Worm (Caenorhabditis elegans): Measurements from ENCODE around the gene str-99.

str-99 gene

DNA sequence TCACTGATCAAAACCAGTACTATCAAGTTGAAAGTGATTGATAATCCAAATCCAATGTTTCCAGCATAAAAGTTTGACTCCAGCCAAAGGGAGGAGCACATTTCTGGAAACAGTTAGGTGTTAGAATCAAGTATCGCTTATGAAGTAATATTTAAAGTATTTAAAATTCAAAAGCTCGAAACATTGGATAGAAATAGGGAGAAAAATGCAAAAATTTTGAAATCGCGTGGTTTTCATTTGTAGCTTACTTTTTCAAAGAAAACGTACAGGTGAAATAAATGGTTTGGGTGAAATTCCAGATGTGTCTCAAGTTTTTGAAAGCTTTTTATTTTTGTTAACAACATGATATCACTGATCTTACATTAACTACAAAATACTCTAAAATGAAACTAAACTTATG, 10.7 kb upstream of the str-99 start, which contains the start of gene str-111:
Gene str-111, minus strand, starts transcription at position 101 of the 400 bp plus-strand sequence.
- TF ChIP-seq ccch-3 (GFP tag; optimal IDR thresholded peaks at IDR 0.05) (no peak), egrh-3 (GFP tag; IDR thresholded peaks at IDR 0.05) (no peak), ZK185.1 (tag; optimal IDR thresholded peaks at IDR 0.05; ENCODE audit: poor library complexity, severe bottlenecking) (no peak), C17E4.6 (GFP tag; IDR thresholded peaks at IDR 0.05) (no peak), unc-62 (GFP tag; optimal IDR thresholded peaks at IDR 0.05) (no peak), dpl-1 (GFP tag; optimal IDR thresholded peaks at IDR 0.05) (no peak), aptf-3 (GFP tag; IDR thresholded peaks at IDR 0.05) (no peak), snpc-1.3 (tag; optimal IDR thresholded peaks at IDR 0.05; ENCODE audit: insufficient read depth) (no peak), madf-3 (GFP tag; IDR thresholded peaks at IDR 0.05) (no peak)

DNA sequence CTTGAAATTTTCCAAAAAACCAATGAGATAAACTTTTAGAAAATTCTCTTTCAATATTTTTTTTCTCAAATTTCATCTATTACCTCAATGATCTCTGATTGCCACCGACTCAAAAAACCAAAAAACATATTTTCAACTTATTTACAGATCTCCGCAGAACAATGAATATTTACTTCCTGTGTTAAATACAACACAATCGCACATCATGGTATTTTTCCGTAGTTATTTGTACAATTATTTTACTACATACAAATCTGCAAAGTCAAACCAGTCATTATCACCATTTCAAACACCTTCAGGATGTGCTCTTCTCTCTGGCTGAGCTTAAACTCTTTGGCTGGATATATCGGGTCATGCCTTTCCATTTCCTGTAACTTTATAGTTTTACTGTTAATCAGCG, 7.6 kb upstream of the str-99 start, which contains the start of gene str-108:
Gene str-108, plus strand, starts transcription at position 301 of the 400 bp plus-strand sequence.
- TF ChIP-seq sdz-38 (tag; optimal IDR thresholded peaks at IDR 0.05) (no peak), sea-2 (GFP tag; IDR thresholded peaks at IDR 0.05) (no peak), mcd-1 (GFP tag; IDR thresholded peaks at IDR 0.05) (no peak), ccch-3 (GFP tag; optimal IDR thresholded peaks at IDR 0.05) (no peak), ztf-18 (tag; optimal IDR thresholded peaks at IDR 0.05) (no peak), ets-4 (GFP tag; optimal IDR thresholded peaks at IDR 0.05) (no peak), mxl-1 (tag; optimal IDR thresholded peaks at IDR 0.05) (no peak), lin-35 (GFP tag; optimal IDR thresholded peaks at IDR 0.05) (no peak), ZK185.1 (tag; optimal IDR thresholded peaks at IDR 0.05; ENCODE audit: poor library complexity, severe bottlenecking) (no peak), cebp-2 (GFP tag; IDR thresholded peaks at IDR 0.05) (no peak), F57C9.4 (tag; optimal IDR thresholded peaks at IDR 0.05) (no peak), Y53G8AR.9 (GFP tag; conservative IDR thresholded peaks at IDR 0.05) (no peak), ztf-25 (GFP tag; IDR thresholded peaks at IDR 0.05) (no peak), ceh-40 (GFP tag; IDR thresholded peaks at IDR 0.05) (no peak), B0261.1 (tag; optimal IDR thresholded peaks at IDR 0.05) (no peak), ceh-58 (GFP tag; IDR thresholded peaks at IDR 0.05) (no peak), Y95B8A.8 (GFP tag; IDR thresholded peaks at IDR 0.05) (no peak)

DNA sequence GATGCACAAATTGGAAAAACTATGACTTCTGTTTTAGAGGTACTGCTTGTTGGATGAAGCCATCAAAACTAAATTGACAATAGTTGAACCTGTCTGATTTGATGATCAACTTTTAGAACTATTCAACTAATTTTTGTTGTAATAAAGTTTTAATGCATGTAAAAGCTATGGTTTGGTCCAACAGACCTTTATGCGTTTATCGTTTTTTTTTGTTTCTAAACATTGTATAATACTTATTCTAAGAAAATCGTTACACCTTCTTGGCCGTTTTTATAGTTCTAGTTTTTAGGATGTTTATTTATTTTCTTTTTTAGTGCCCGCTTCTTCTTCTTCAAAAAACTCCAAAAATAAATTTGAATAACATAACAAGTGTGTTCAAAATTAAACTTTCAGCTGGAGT, 5.4 kb upstream of the str-99 start, which contains the start of gene F10A3.12:
Gene F10A3.12, plus strand, starts transcription at position 301 of the 400 bp plus-strand sequence.
- no peak for TF ChIP-seq lsl-1 (GFP tag; optimal IDR thresholded peaks at IDR 0.05)
- no peak for TF ChIP-seq egl-44 (GFP tag; IDR thresholded peaks at IDR 0.05)
- no peak for TF ChIP-seq lin-26 (GFP tag; IDR thresholded peaks at IDR 0.05)
- no peak for TF ChIP-seq F52B5.7 (tag; optimal IDR thresholded peaks at IDR 0.05)
- no peak for TF ChIP-seq F37B4.10 (GFP tag; IDR thresholded peaks at IDR 0.05)
- TF ChIP-seq chd-7 (tag; optimal IDR thresholded peaks at IDR 0.05): no peak
- TF ChIP-seq hmg-1.2 (GFP tag; IDR thresholded peaks at IDR 0.05): no peak
- TF ChIP-seq sea-2 (GFP tag; IDR thresholded peaks at IDR 0.05): no peak
- no peak for TF ChIP-seq Y53G8AR.9 (GFP tag; conservative IDR thresholded peaks at IDR 0.05)
- TF ChIP-seq F23B12.7 (tag; optimal IDR thresholded peaks at IDR 0.05; ENCODE audit: insufficient read depth): no peak
- TF ChIP-seq athp-1 (tag; optimal IDR thresholded peaks at IDR 0.05): no peak
- TF ChIP-seq Y95B8A.8 (GFP tag; IDR thresholded peaks at IDR 0.05): no peak
- no peak for TF ChIP-seq ztf-18 (tag; optimal IDR thresholded peaks at IDR 0.05)
- TF ChIP-seq egrh-3 (GFP tag; IDR thresholded peaks at IDR 0.05): no peak

DNA sequence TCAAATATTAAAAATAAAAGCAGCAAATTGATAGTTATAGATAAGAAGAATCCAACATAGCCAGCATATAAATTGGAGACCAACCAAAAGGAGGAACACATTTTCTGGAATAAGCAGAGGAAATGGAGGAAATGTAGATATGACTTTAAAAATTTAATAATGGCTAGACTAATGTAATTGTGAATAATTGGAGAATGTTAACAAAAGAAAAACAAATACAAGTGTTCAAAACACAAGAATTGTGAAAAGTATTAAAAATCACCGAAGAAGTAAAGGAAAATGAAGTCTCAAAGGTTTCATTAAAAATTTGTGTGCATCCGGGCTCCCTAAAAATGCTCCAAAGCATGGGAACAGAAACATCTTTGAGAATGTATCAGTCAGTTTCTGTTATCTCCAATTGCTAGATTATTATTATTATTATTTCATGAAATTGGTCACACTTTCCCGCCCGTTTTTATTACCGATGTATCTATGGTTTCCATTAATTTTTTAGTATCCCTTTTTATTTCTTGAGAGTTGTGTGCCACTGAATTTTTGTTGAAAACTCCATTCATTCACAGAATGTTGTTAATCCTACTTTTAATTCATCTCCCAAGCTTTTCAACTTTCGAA, 3.9 kb upstream of the str-99 start, which contains the start of the genes str-109 and F10A3.11:
Gene str-109, minus strand, starts transcription at position 101 of the 612 bp plus-strand sequence.
Gene F10A3.11, plus strand, starts transcription at position 562 of the 612 bp plus-strand sequence.
- TF ChIP-seq snpc-4 (GFP tag; optimal IDR thresholded peaks at IDR 0.05): no peak
- no peak for TF ChIP-seq snpc-4 (tag; optimal IDR thresholded peaks at IDR 0.05)
- TF ChIP-seq madf-10 (tag; optimal IDR thresholded peaks at IDR 0.05): no peak
- TF ChIP-seq hsf-1 (GFP tag; IDR thresholded peaks at IDR 0.05): no peak
- no peak for TF ChIP-seq F55B11.4 (tag; optimal IDR thresholded peaks at IDR 0.05; ENCODE audit: borderline replicate concordance, insufficient read depth)
- TF ChIP-seq zfh-2 (GFP tag; conservative IDR thresholded peaks at IDR 0.05): no peak
- TF ChIP-seq ceh-40 (GFP tag; IDR thresholded peaks at IDR 0.05): no peak
- no peak for TF ChIP-seq akir-1 (GFP tag; optimal IDR thresholded peaks at IDR 0.05)
- no peak for TF ChIP-seq C17E4.6 (GFP tag; IDR thresholded peaks at IDR 0.05)
- TF ChIP-seq ztf-25 (GFP tag; IDR thresholded peaks at IDR 0.05): no peak
- no peak for TF ChIP-seq Y53G8AR.9 (GFP tag; conservative IDR thresholded peaks at IDR 0.05)
- no peak for TF ChIP-seq D2030.7 (GFP tag; IDR thresholded peaks at IDR 0.05)
- TF ChIP-seq atf-7 (tag; optimal IDR thresholded peaks at IDR 0.05): no peak
- no peak for TF ChIP-seq nfyb-1 (GFP tag; IDR thresholded peaks at IDR 0.05)
- no peak for TF ChIP-seq F23B12.7 (tag; optimal IDR thresholded peaks at IDR 0.05; ENCODE audit: insufficient read depth)
- no peak for TF ChIP-seq lin-40 (tag; optimal IDR thresholded peaks at IDR 0.05)

Data from whole organism, young adult.